Fruit fly (Drosophila melanogaster) S2 (cell line): ENCODE data around the gene miple1.

Experiments used
- CG8478 ChIP-seq: fragments of >200 bp; optimal IDR thresholded peaks from 2 replicates; lab custom pipeline; 2018
- CTCF ChIP-seq, 2 experiments: fragments of >200 bp; optimal IDR thresholded peaks; 2 replicates each; lab custom pipeline; 2018

- TF ChIP-seq CG8478 (no peak), CTCF (optimal IDR thresholded peaks at IDR 0.05; lab: Kevin White, UChicago) (no peak)
Observed at dm6 chr3L:282276-282675, 15.2 kb downstream of the miple1 start.
